Worm (Caenorhabditis elegans) whole organism, mixed stage, embryonic: ENCODE results near the gene C07E3.3.

Source experiments
- sem-2 ChIP-seq: fragments of 200-800 bp; sonication (Bioruptor generic); optimal IDR thresholded peaks from 2 replicates; lab custom pipeline; 2018; ENCODE audit warnings: mild to moderate bottlenecking, missing genetic modification characterization, missing compliant biosample characterization
- tbx-8 ChIP-seq: fragments of 200-800 bp; sonication (Bioruptor generic); optimal IDR thresholded peaks from 2 replicates; lab custom pipeline; 2018; ENCODE audit warnings: mild to moderate bottlenecking, missing genetic modification characterization, moderate library complexity, missing compliant biosample characterization
- unc-39 ChIP-seq: fragments of 150-350 bp; optimal IDR thresholded peaks from 2 replicates; lab custom pipeline; 2014; ENCODE audit warnings: missing biosample characterization, missing genetic modification characterization
- unc-62 ChIP-seq: fragments of 150-350 bp; optimal IDR thresholded peaks from 2 replicates; lab custom pipeline; 2014; ENCODE audit warnings: missing biosample characterization, missing genetic modification reagents, missing genetic modification characterization

DNA sequence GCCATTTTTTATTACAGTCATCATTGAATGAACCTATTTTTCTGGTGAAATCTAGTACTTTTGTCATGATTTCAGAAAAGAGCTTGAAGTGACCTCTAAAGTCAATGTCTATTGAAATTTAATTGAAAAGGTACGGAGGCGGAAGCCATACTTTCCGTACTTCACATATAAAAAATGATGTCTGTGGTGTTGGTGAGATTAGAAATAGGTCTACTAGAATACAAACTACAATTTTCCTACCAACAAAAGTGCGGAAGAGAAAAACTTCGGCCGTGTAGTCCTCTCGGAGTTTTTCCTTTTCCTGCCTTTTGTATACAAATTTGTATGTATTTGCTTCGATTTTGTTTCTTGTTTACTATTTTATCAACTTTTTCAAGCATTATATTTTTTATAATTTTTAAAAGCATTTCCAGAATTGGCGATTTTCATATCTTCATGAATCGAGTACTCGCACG, 38.0 kb upstream of the C07E3.3 start, which contains the start of gene T09F3.4:
- TF ChIP-seq unc-39 (tag; lab: Kevin White, UChicago) (no peak), sem-2 (GFP tag; lab: Kevin White, UChicago) (no peak), unc-62 (no peak), tbx-8 (no peak)
